Worm (Caenorhabditis elegans) whole organism, L4/young adult: Measurements from ENCODE around the gene glb-5.

Experiments used
- dao-5 ChIP-seq: sonication (generic microtip); optimal IDR thresholded peaks from 2 replicates; lab custom pipeline; 2016; ENCODE audit warnings: missing genotype, missing genetic modification characterization, moderate library complexity, missing compliant biosample characterization
- him-1 ChIP-seq: sonication (generic microtip); optimal IDR thresholded peaks from 2 replicates; lab custom pipeline; 2016; ENCODE audit warnings: missing genotype, missing genetic modification reagents, missing genetic modification characterization, missing compliant biosample characterization

- TF ChIP-seq dao-5 (tag; lab: Kevin White, UChicago) (no peak), him-1 (tag; lab: Kevin White, UChicago) (no peak)
Observed at ce11 chrV:5535774-5536173, 22.9 kb upstream of the glb-5 start, which contains the start of gene C24G6.8.
